Worm (Caenorhabditis elegans) whole organism, mixed stage, embryonic: ENCODE results near the gene golg-4.

Experiments used
- elt-3 ChIP-seq: fragments of 150-350 bp; optimal IDR thresholded peaks from 2 replicates; lab custom pipeline; 2014; ENCODE audit warnings: missing biosample characterization, missing genetic modification characterization
- pha-4 ChIP-seq: fragments of 150-350 bp; optimal IDR thresholded peaks from 2 replicates; lab custom pipeline; 2018; ENCODE audit warnings: missing biosample characterization, missing genetic modification reagents, missing genetic modification characterization
- unc-62 ChIP-seq: fragments of 150-350 bp; optimal IDR thresholded peaks from 2 replicates; lab custom pipeline; 2014; ENCODE audit warnings: missing biosample characterization, missing genetic modification reagents, missing genetic modification characterization

ce11 chrIII:3437139-3437538, 31.8 kb downstream of the golg-4 start:
- no peak for TF ChIP-seq elt-3 (tag; lab: Kevin White, UChicago)
- TF ChIP-seq pha-4, result no peak
- TF ChIP-seq unc-62, result no peak
